Worm (Caenorhabditis elegans): ENCODE data around the gene csr-1.
"Not testable (repeated sequence)": the region's sequence is repeated elsewhere in the genome, so short reads cannot be mapped to it uniquely, and the experiment has no call there.

DNA sequence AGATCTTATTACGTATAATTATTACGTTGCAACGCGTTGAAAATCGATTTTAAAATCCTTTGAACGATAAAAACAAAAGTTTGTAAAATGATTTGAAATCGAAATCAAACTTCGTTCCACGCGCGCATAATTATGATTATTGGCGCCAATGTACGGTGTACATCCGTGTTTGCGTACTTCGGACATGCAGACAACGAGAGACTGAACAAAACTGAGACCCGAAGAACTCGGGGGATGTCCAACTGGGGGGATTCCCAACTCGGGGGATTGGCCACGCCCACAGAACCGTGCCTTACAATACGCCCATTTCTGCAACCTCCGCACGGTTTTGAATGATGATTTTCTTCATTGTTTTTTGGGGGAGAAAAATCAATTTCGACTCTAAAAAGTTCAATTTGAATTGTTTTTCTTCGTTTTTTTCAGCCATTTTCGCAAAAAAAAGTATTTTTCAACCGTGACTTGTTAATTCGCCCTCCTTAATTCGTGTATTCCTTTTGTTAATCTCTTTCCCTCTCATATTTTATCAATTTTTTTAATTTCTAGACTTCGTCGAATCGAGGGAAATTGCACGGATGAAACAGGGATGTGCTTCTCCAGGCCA is 10.1 kb upstream of the csr-1 start, which contains the start of gene F20D12.12:
- not testable (repeated sequence) for TF ChIP-seq pat-9, ztf-16, pqm-1 (tag; optimal IDR thresholded peaks at IDR 0.05)
